Fruit fly (Drosophila melanogaster) whole organism, pupa: ENCODE measurements around the gene Pnn.

Experiments
- CG10348 ChIP-seq: fragments of 200-800 bp; sonication (Bioruptor generic); IDR thresholded peaks from 2 replicates; pipeline ENCODE4 v1.3.6; 2022; ENCODE audit warnings: missing biosample characterization, missing genetic modification characterization
- CG12605 ChIP-seq: fragments of 200-800 bp; sonication (Bioruptor generic); IDR thresholded peaks from 2 replicates; pipeline ENCODE4 v1.3.6; 2022; ENCODE audit warnings: missing biosample characterization, missing genetic modification characterization
- CG13204 ChIP-seq: fragments of 200-800 bp; sonication (Bioruptor generic); optimal IDR thresholded peaks from 2 replicates; lab custom pipeline; 2018; ENCODE audit warnings: missing biosample characterization, mild to moderate bottlenecking, missing genetic modification characterization, moderate library complexity
- CG14655 ChIP-seq: fragments of 200-800 bp; sonication (Bioruptor generic); optimal IDR thresholded peaks from 3 replicates; lab custom pipeline; 2017; ENCODE audit warnings: mild to moderate bottlenecking, missing biosample characterization, missing genetic modification reagents, missing genetic modification characterization
- CG15710 ChIP-seq: fragments of 200-800 bp; sonication (Bioruptor generic); optimal IDR thresholded peaks from 2 replicates; lab custom pipeline; 2018; ENCODE audit warnings: missing biosample characterization, mild to moderate bottlenecking, missing genetic modification characterization, moderate library complexity
- CG17806 ChIP-seq: fragments of 200-800 bp; sonication (Bioruptor generic); optimal IDR thresholded peaks from 2 replicates; lab custom pipeline; 2018; ENCODE audit warnings: missing biosample characterization, mild to moderate bottlenecking, missing genetic modification characterization, moderate library complexity
- CG32121 ChIP-seq: fragments of 200-800 bp; sonication (Bioruptor generic); IDR thresholded peaks from 2 replicates; pipeline ENCODE4 v1.3.6; 2022; ENCODE audit warnings: missing biosample characterization, missing genetic modification characterization
- CG34367 ChIP-seq: fragments of 200-800 bp; sonication (Bioruptor generic); optimal IDR thresholded peaks from 2 replicates; lab custom pipeline; 2018; ENCODE audit warnings: missing biosample characterization, mild to moderate bottlenecking, missing genetic modification characterization
- CG4496 ChIP-seq: fragments of 200-800 bp; sonication (Bioruptor generic); IDR thresholded peaks from 3 replicates; pipeline ENCODE4 v1.3.6; 2022; ENCODE audit warnings: missing biosample characterization, missing genetic modification characterization
- CG8159 ChIP-seq: fragments of 200-800 bp; sonication (Bioruptor generic); optimal IDR thresholded peaks from 3 replicates; lab custom pipeline; 2018; ENCODE audit warnings: missing biosample characterization, mild to moderate bottlenecking, missing genetic modification characterization, moderate library complexity
- CG8301 ChIP-seq: fragments of 200-800 bp; sonication (Bioruptor generic); optimal IDR thresholded peaks from 2 replicates; lab custom pipeline; 2018; ENCODE audit warnings: missing biosample characterization, mild to moderate bottlenecking, missing genetic modification characterization
- CG9948 ChIP-seq: fragments of 200-800 bp; sonication (Bioruptor generic); optimal IDR thresholded peaks from 2 replicates; lab custom pipeline; 2018; ENCODE audit warnings: missing biosample characterization, mild to moderate bottlenecking, missing genetic modification characterization, moderate library complexity
- D1 ChIP-seq: fragments of 200-800 bp; sonication (Bioruptor generic); optimal IDR thresholded peaks from 2 replicates; lab custom pipeline; 2018; ENCODE audit warnings: missing biosample characterization, mild to moderate bottlenecking, missing genetic modification characterization, moderate library complexity
- EcR ChIP-seq: fragments of 200-800 bp; sonication (Bioruptor generic); optimal IDR thresholded peaks from 3 replicates; lab custom pipeline; 2019; ENCODE audit warnings: missing biosample characterization, missing genetic modification characterization, mild to moderate bottlenecking, moderate library complexity, missing genetic modification reagents
- Ets98B ChIP-seq: fragments of 200-800 bp; sonication (Bioruptor generic); IDR thresholded peaks from 2 replicates; pipeline ENCODE4 v1.3.6; 2022; ENCODE audit warnings: missing biosample characterization, missing genetic modification characterization
- Pif1A ChIP-seq: fragments of 200-800 bp; sonication (Bioruptor generic); optimal IDR thresholded peaks from 3 replicates; lab custom pipeline; 2016; ENCODE audit warnings: missing biosample characterization, missing genetic modification characterization
- Pif1B ChIP-seq: fragments of 200-800 bp; sonication (Bioruptor generic); optimal IDR thresholded peaks from 3 replicates; lab custom pipeline; 2016; ENCODE audit warnings: missing biosample characterization, missing genetic modification characterization
- Snoo ChIP-seq: fragments of 200-800 bp; sonication (Bioruptor generic); optimal IDR thresholded peaks from 3 replicates; lab custom pipeline; 2017; ENCODE audit warnings: missing biosample characterization, mild to moderate bottlenecking, missing genetic modification characterization, inconsistent platforms
- fd96Ca ChIP-seq: fragments of 200-800 bp; sonication (Bioruptor generic); IDR thresholded peaks from 3 replicates; pipeline ENCODE4 v1.3.6; 2022; ENCODE audit warnings: missing biosample characterization, missing genetic modification characterization
- gl ChIP-seq: fragments of 200-800 bp; sonication (Bioruptor generic); optimal IDR thresholded peaks from 2 replicates; lab custom pipeline; 2018; ENCODE audit warnings: missing biosample characterization, mild to moderate bottlenecking, missing genetic modification characterization
- rn ChIP-seq: fragments of 200-800 bp; sonication (Bioruptor generic); IDR thresholded peaks from 2 replicates; pipeline ENCODE4 v1.3.6; 2022; ENCODE audit warnings: missing biosample characterization, missing genetic modification characterization

Pnn gene

dm6 chr3R:9759360-9760191 is 18.9 kb downstream of the Pnn start, which contains the start of gene Mpi:
Gene Mpi (plus strand): TSS chr3R:9759622.
- TF ChIP-seq CG4496 (GFP tag; lab: Robert Waterston, UW): peak; percentile 35; the same call in 1 of the 3 replicates
- peak; percentile 33 for TF ChIP-seq Snoo (tag; lab: Kevin White, UChicago)
- TF ChIP-seq CG17806 (tag; lab: Kevin White, UChicago): peak; percentile 18
- no peak for TF ChIP-seq CG13204 (GFP tag; lab: Kevin White, UChicago)
- TF ChIP-seq EcR (GFP tag; lab: Kevin White, UChicago): peak; percentile 64

- TF ChIP-seq CG14655: no peak
- no peak for TF ChIP-seq D1 (tag; lab: Kevin White, UChicago)
- no peak for TF ChIP-seq fd96Ca (GFP tag; lab: Robert Waterston, UW)
- TF ChIP-seq Snoo (tag; lab: Kevin White, UChicago): peak; percentile 12
- TF ChIP-seq CG17806 (tag; lab: Kevin White, UChicago): no peak
- no peak for TF ChIP-seq CG34367 (tag; lab: Kevin White, UChicago)
- TF ChIP-seq Ets98B (GFP tag; lab: Robert Waterston, UW): no peak
- no peak for TF ChIP-seq Pif1B (GFP tag; lab: Kevin White, UChicago)
- peak; percentile 28 for TF ChIP-seq CG9948
- no peak for TF ChIP-seq EcR (GFP tag; lab: Kevin White, UChicago)
- TF ChIP-seq rn (GFP tag; lab: Robert Waterston, UW): no peak
- no peak for TF ChIP-seq CG32121 (GFP tag; lab: Robert Waterston, UW)
- TF ChIP-seq CG4496 (GFP tag; lab: Robert Waterston, UW): no peak
- TF ChIP-seq Pif1A (GFP tag; lab: Kevin White, UChicago): no peak
These were observed 22.5 kb downstream of the Pnn start, which contains the start of the genes Snap24 and CG8478 for dm6 chr3R:9762955-9763931. Gene Snap24 (minus strand): TSS chr3R:9763150. Gene CG8478 (plus strand): TSS chr3R:9763650.

- TF ChIP-seq CG15710 (tag; lab: Kevin White, UChicago): peak; percentile 41
- no peak for TF ChIP-seq CG12605 (GFP tag; lab: Robert Waterston, UW)
- TF ChIP-seq CG32121 (GFP tag; lab: Robert Waterston, UW): no peak
- peak; percentile 44 for TF ChIP-seq Snoo (tag; lab: Kevin White, UChicago)
- TF ChIP-seq CG17806 (tag; lab: Kevin White, UChicago): peak; percentile 8
- TF ChIP-seq EcR (GFP tag; lab: Kevin White, UChicago): peak; percentile 79
- peak; percentile 32 for TF ChIP-seq CG8301 (tag; lab: Kevin White, UChicago)
- TF ChIP-seq fd96Ca (GFP tag; lab: Robert Waterston, UW): 0 out of 3 replicates have a peak, but pooled peaks have one; percentile 39
- TF ChIP-seq CG4496 (GFP tag; lab: Robert Waterston, UW): peak; percentile 37; the same call in 1 of the 3 replicates
- no peak for TF ChIP-seq D1 (tag; lab: Kevin White, UChicago)
- TF ChIP-seq CG13204 (GFP tag; lab: Kevin White, UChicago): no peak
- TF ChIP-seq CG8159: peak; percentile 15
- peak; percentile 48; the same call in 1 of the 2 replicates for TF ChIP-seq rn (GFP tag; lab: Robert Waterston, UW)
- peak; percentile 62 for TF ChIP-seq gl (tag; lab: Kevin White, UChicago)
- TF ChIP-seq Pif1A (GFP tag; lab: Kevin White, UChicago): peak; percentile 80
- no peak for TF ChIP-seq CG10348
- no peak for TF ChIP-seq CG14655
- peak; percentile 57 for TF ChIP-seq CG34367 (tag; lab: Kevin White, UChicago)
- no peak for TF ChIP-seq CG9948
- no peak for TF ChIP-seq Pif1B (GFP tag; lab: Kevin White, UChicago)
- TF ChIP-seq Ets98B (GFP tag; lab: Robert Waterston, UW): peak; percentile 52
These were observed 27.2 kb downstream of the Pnn start, which contains the start of gene Naa80 for dm6 chr3R:9767620-9768592. Gene Naa80 (plus strand): TSS chr3R:9767834.

dm6 chr3R:9768884-9769283 is 28.2 kb downstream of the Pnn start, which contains the start of gene MED6:
Gene MED6 (minus strand): TSS chr3R:9768984.
- no peak for TF ChIP-seq Pif1A (GFP tag; lab: Kevin White, UChicago)
- TF ChIP-seq fd96Ca (GFP tag; lab: Robert Waterston, UW): no peak
- TF ChIP-seq CG32121 (GFP tag; lab: Robert Waterston, UW): no peak
- no peak for TF ChIP-seq CG13204 (GFP tag; lab: Kevin White, UChicago)
- no peak for TF ChIP-seq EcR (GFP tag; lab: Kevin White, UChicago)
- TF ChIP-seq rn (GFP tag; lab: Robert Waterston, UW): no peak
- TF ChIP-seq CG4496 (GFP tag; lab: Robert Waterston, UW): no peak
- no peak for TF ChIP-seq CG12605 (GFP tag; lab: Robert Waterston, UW)
- no peak for TF ChIP-seq Snoo (tag; lab: Kevin White, UChicago)
- TF ChIP-seq CG9948: no peak
- TF ChIP-seq CG14655: no peak
